Worm (Caenorhabditis elegans): ENCODE results near the gene clec-7.
A peak's percentile ranks its signal among the peaks of the same experiment; 100 is the strongest.

The clec-7 gene

ce11 chrV:7328092-7328491 is at the start of gene clec-7:
Gene clec-7 (plus strand): TSS chrV:7328392.
- TF ChIP-seq skn-1 (tag; optimal IDR thresholded peaks at IDR 0.05) (no peak), ceh-9 (tag; optimal IDR thresholded peaks at IDR 0.05) (no peak), elt-2 (tag; optimal IDR thresholded peaks at IDR 0.05) (peak; percentile 2), unc-39 (tag; optimal IDR thresholded peaks at IDR 0.05) (no peak), lsy-12 (tag; optimal IDR thresholded peaks at IDR 0.05) (no peak), ceh-28 (tag; optimal IDR thresholded peaks at IDR 0.05) (no peak), hmg-11 (tag; optimal IDR thresholded peaks at IDR 0.05) (no peak), pha-4 (tag; optimal IDR thresholded peaks at IDR 0.05) (no peak), nhr-11 (tag; optimal IDR thresholded peaks at IDR 0.05) (no peak)

- TF ChIP-seq R02D3.7 (tag; optimal IDR thresholded peaks at IDR 0.05) = no peak
- TF ChIP-seq ama-1 (optimal IDR thresholded peaks at IDR 0.05) = no peak
- TF ChIP-seq ztf-11 (tag; optimal IDR thresholded peaks at IDR 0.05) = no peak
- TF ChIP-seq nhr-11 (tag; optimal IDR thresholded peaks at IDR 0.05) = no peak
- TF ChIP-seq unc-62 (GFP tag; optimal IDR thresholded peaks at IDR 0.05) = no peak
- no peak for TF ChIP-seq eor-1 (tag; optimal IDR thresholded peaks at IDR 0.05)
- no peak for TF ChIP-seq fkh-2 (tag; optimal IDR thresholded peaks at IDR 0.05)
- TF ChIP-seq aly-2 (tag; optimal IDR thresholded peaks at IDR 0.05) = no peak
- TF ChIP-seq elt-2 (tag; optimal IDR thresholded peaks at IDR 0.05) = no peak
- no peak for TF ChIP-seq nhr-237 (tag; optimal IDR thresholded peaks at IDR 0.05)
- TF ChIP-seq zag-1 (tag; optimal IDR thresholded peaks at IDR 0.05) = no peak
- TF ChIP-seq ceh-9 (tag; optimal IDR thresholded peaks at IDR 0.05) = no peak
- TF ChIP-seq tbx-2 (tag; optimal IDR thresholded peaks at IDR 0.05) = no peak
Measured at ce11 chrV:7279090-7279489, 49.1 kb upstream of the clec-7 start, which contains the start of gene C13A2.4. Gene C13A2.4 (plus strand): TSS chrV:7279390.

ce11 chrV:7282037-7282436 is 46.2 kb upstream of the clec-7 start, which contains the start of gene C13A2.3:
Gene C13A2.3 (plus strand): TSS chrV:7282337.
- no peak for TF ChIP-seq nhr-237 (tag; optimal IDR thresholded peaks at IDR 0.05)
- no peak for TF ChIP-seq ama-1 (optimal IDR thresholded peaks at IDR 0.05)
- TF ChIP-seq lsy-12 (tag; optimal IDR thresholded peaks at IDR 0.05) = no peak
- no peak for TF ChIP-seq tbx-2 (tag; optimal IDR thresholded peaks at IDR 0.05)
- TF ChIP-seq nfya-1 (tag; optimal IDR thresholded peaks at IDR 0.05; ENCODE audit: insufficient read depth) = no peak
- TF ChIP-seq pha-4 (tag; optimal IDR thresholded peaks at IDR 0.05) = no peak
- TF ChIP-seq jun-1 (tag; optimal IDR thresholded peaks at IDR 0.05) = no peak
- no peak for TF ChIP-seq mdl-1 (tag; optimal IDR thresholded peaks at IDR 0.05)
- no peak for TF ChIP-seq lin-39 (tag; optimal IDR thresholded peaks at IDR 0.05)

- TF ChIP-seq mml-1 (tag; optimal IDR thresholded peaks at IDR 0.05) = no peak
- no peak for TF ChIP-seq fkh-10 (GFP tag; optimal IDR thresholded peaks at IDR 0.05)
- no peak for TF ChIP-seq nhr-12 (tag; optimal IDR thresholded peaks at IDR 0.05)
- TF ChIP-seq ama-1 (optimal IDR thresholded peaks at IDR 0.05) = no peak
- TF ChIP-seq fos-1 (tag; optimal IDR thresholded peaks at IDR 0.05) = no peak
- TF ChIP-seq hmg-11 (tag; optimal IDR thresholded peaks at IDR 0.05) = no peak
- TF ChIP-seq nhr-76 (tag; optimal IDR thresholded peaks at IDR 0.05) = no peak
- TF ChIP-seq elt-3 (tag; optimal IDR thresholded peaks at IDR 0.05) = no peak
- TF ChIP-seq tbx-2 (tag; optimal IDR thresholded peaks at IDR 0.05) = no peak
- no peak for TF ChIP-seq ztf-4 (tag; optimal IDR thresholded peaks at IDR 0.05)
- no peak for TF ChIP-seq nhr-28 (tag; optimal IDR thresholded peaks at IDR 0.05)
Measured at ce11 chrV:7288699-7289098, 39.5 kb upstream of the clec-7 start, which contains the start of gene C13A2.1. Gene C13A2.1 (plus strand): TSS chrV:7288999.

- no peak for TF ChIP-seq skn-1 (tag; optimal IDR thresholded peaks at IDR 0.05)
Measured at ce11 chrV:7295270-7295669, 32.9 kb upstream of the clec-7 start, which contains the start of gene F07G11.4. Gene F07G11.4 (minus strand): TSS chrV:7295370.

- TF ChIP-seq fkh-10 (GFP tag; optimal IDR thresholded peaks at IDR 0.05) (no peak), daf-12 (tag; optimal IDR thresholded peaks at IDR 0.05) (no peak), nhr-237 (tag; optimal IDR thresholded peaks at IDR 0.05) (no peak), eor-1 (tag; optimal IDR thresholded peaks at IDR 0.05) (no peak), zag-1 (tag; optimal IDR thresholded peaks at IDR 0.05) (no peak), nhr-12 (tag; optimal IDR thresholded peaks at IDR 0.05) (no peak), jun-1 (tag; optimal IDR thresholded peaks at IDR 0.05) (no peak), lin-39 (tag; optimal IDR thresholded peaks at IDR 0.05) (no peak)
Measured at ce11 chrV:7297263-7297662, 30.9 kb upstream of the clec-7 start, which contains the start of gene srj-32. Gene srj-32 (minus strand): TSS chrV:7297363.
